Fruit fly (Drosophila melanogaster): ENCODE measurements around the gene Hsp26.
A peak's percentile ranks its signal among the peaks of the same experiment; 100 is the strongest.

The Hsp26 gene

DNA sequence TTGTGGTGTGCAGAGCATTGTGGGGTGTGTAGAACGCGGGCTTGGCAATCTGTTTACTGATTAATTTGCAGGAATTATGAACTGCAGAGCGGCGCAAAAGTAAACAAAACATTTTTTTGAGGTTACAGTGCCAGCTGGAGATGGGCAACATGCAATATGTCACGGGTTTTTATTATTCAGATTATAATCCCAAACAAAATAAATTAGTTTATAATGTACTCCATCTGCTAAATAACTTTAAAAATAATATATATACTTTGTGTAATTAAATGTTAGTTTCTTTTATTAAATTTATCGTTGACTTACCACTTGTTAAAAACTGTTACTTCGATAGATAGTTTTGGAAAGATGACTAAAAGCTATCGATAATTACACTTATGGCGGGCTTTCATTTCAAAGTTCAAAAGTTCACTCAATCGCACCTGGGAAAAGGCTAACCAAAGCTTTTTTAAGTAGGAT lies 6.3 kb downstream of the Hsp26 start, which contains the start of gene Fdx1 (continued):
- TF ChIP-seq sc (optimal IDR thresholded peaks at IDR 0.05) (no peak), sc (GFP tag; optimal IDR thresholded peaks at IDR 0.05) (no peak), Elba2 (GFP tag; optimal IDR thresholded peaks at IDR 0.05) (no peak), pros (GFP tag; optimal IDR thresholded peaks at IDR 0.05) (no peak), gce (GFP tag; IDR thresholded peaks at IDR 0.05) (0 out of 3 replicates have a peak, but pooled peaks have one; percentile 51), CG31365 (tag; optimal IDR thresholded peaks at IDR 0.05) (no peak), CG7928 (GFP tag; optimal IDR thresholded peaks at IDR 0.05) (no peak), CG8924 (tag; optimal IDR thresholded peaks at IDR 0.05) (no peak), toy (GFP tag; IDR thresholded peaks at IDR 0.05) (no peak), tgo (GFP tag; IDR thresholded peaks at IDR 0.05) (peak; percentile 28; the same call in 2 of the 3 replicates), pfk (GFP tag; optimal IDR thresholded peaks at IDR 0.05) (no peak), unpg (GFP tag; optimal IDR thresholded peaks at IDR 0.05) (peak; percentile 44), dan (GFP tag; IDR thresholded peaks at IDR 0.05) (no peak), btn (GFP tag; optimal IDR thresholded peaks at IDR 0.05) (no peak), usp (GFP tag; optimal IDR thresholded peaks at IDR 0.05) (no peak), Oaz (GFP tag; IDR thresholded peaks at IDR 0.05) (0 out of 2 replicates have a peak, but pooled peaks have one; percentile 13), Optix (GFP tag; IDR thresholded peaks at IDR 0.05) (no peak), ERR (GFP tag; optimal IDR thresholded peaks at IDR 0.05) (no peak), en (GFP tag; optimal IDR thresholded peaks at IDR 0.05) (no peak), Trl (optimal IDR thresholded peaks at IDR 0.05) (no peak), Trl (GFP tag; optimal IDR thresholded peaks at IDR 0.05) (no peak), Scr (GFP tag; IDR thresholded peaks at IDR 0.05; ENCODE audit: partially characterized antibody) (peak; percentile 68), NK7.1 (GFP tag; optimal IDR thresholded peaks at IDR 0.05) (no peak), esg (GFP tag; conservative IDR thresholded peaks at IDR 0.05) (peak; percentile 21; the same call in 1 of the 2 replicates), CG4617 (GFP tag; optimal IDR thresholded peaks at IDR 0.05; ENCODE audit: borderline replicate concordance) (no peak), gsb-n (tag; optimal IDR thresholded peaks at IDR 0.05) (peak; percentile 19), CG11560 (tag; IDR thresholded peaks at IDR 0.05) (no peak), CG13894 (tag; optimal IDR thresholded peaks at IDR 0.05) (peak; percentile 33), vnd (GFP tag; IDR thresholded peaks at IDR 0.05; ENCODE audit: partially characterized antibody) (0 out of 3 replicates have a peak, but pooled peaks have one; percentile 8), CG12744 (GFP tag; optimal IDR thresholded peaks at IDR 0.05) (no peak), Eip74EF (GFP tag; optimal IDR thresholded peaks at IDR 0.05) (no peak), twi (tag; optimal IDR thresholded peaks at IDR 0.05) (no peak), Fer2 (tag; optimal IDR thresholded peaks at IDR 0.05) (no peak), Atf-2 (GFP tag; optimal IDR thresholded peaks at IDR 0.05) (no peak), schlank (tag; optimal IDR thresholded peaks at IDR 0.05) (no peak), dysf (GFP tag; IDR thresholded peaks at IDR 0.05) (peak; percentile 40; the same call in 1 of the 3 replicates), CG10274 (GFP tag; optimal IDR thresholded peaks at IDR 0.05) (no peak), CG8089 (GFP tag; optimal IDR thresholded peaks at IDR 0.05) (no peak), Mrtf (GFP tag; IDR thresholded peaks at IDR 0.05) (no peak), Awh (GFP tag; IDR thresholded peaks at IDR 0.05) (no peak), ci (GFP tag; IDR thresholded peaks at IDR 0.05) (peak; percentile 31; the same call in 1 of the 3 replicates), Mes4 (GFP tag; optimal IDR thresholded peaks at IDR 0.05) (no peak), CG15269 (tag; optimal IDR thresholded peaks at IDR 0.05) (peak; percentile 53), odd (GFP tag; optimal IDR thresholded peaks at IDR 0.05) (no peak), CG34422 (GFP tag; IDR thresholded peaks at IDR 0.05) (peak; percentile 58; the same call in 1 of the 3 replicates), Rfx (GFP tag; IDR thresholded peaks at IDR 0.05) (peak; percentile 67), CG6175 (GFP tag; IDR thresholded peaks at IDR 0.05) (no peak), Nf-YB (GFP tag; optimal IDR thresholded peaks at IDR 0.05) (no peak), run (tag; optimal IDR thresholded peaks at IDR 0.05) (no peak), Ptx1 (GFP tag; IDR thresholded peaks at IDR 0.05) (peak; percentile 60), Ets97D (GFP tag; optimal IDR thresholded peaks at IDR 0.05) (no peak), dati (GFP tag; IDR thresholded peaks at IDR 0.05) (no peak)
